Worm (Caenorhabditis elegans): ENCODE results near the gene fil-1.

Gene fil-1

DNA sequence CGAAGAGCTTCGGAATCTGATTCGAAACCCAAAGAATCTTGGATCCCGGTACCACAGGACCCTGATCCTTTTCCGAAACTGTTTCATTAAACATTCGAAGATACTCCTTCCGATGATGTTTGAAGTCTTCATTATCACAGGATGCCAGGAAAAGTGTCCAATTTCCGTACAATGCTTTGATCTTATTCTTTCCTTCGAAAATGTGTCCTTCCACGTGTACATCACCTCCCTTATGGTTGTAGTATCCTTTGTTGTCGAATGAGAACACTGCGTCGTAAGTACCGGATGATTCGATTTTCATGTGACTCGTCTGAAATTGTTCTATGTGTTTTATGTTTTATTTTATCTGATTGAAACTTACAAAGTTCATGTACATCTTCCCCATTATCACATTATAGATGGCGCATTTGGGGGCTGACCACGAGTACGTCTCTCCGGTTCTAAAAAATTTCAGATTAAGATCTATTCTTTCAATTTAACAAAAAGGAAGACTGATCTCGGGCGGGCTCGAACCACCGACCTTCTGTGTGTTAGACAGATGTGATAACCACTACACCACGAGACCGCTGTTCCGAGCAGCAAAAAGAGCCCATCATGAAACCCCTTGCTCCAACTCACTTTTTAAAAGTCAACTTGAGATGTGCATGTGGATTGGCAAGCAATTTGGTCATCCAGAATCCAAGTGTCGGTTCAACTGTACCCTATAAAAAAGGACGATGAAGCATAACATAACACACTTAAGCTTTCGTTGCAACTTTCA lies 19.1 kb downstream of the fil-1 start:
- TF ChIP-seq sea-1 (GFP tag; conservative IDR thresholded peaks at IDR 0.05) (no peak), ama-1 (optimal IDR thresholded peaks at IDR 0.05) (no peak), hmbx-1 (tag; optimal IDR thresholded peaks at IDR 0.05) (no peak)

DNA sequence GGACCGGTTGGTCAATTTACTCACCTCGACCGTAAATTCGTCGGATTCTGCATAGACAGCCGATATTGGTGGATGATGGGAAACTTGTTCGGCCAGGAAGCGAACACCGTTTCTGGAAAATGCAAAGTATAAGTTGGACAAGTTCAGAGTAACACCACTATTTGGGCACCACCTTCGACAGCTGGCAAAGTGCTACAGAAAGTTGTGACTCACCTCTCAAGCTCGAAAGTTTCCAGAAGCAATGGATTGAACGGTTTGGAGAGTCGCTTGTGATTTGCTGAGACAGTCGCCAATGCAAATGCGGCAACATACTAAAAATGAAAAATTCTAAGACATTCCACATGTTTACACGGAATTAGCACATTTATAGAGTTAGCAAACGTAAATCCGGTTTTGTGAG lies 19.7 kb downstream of the fil-1 start:
- TF ChIP-seq tbx-37 (GFP tag; conservative IDR thresholded peaks at IDR 0.05) (no peak), scrt-1 (GFP tag; IDR thresholded peaks at IDR 0.05) (no peak), hnd-1 (tag; optimal IDR thresholded peaks at IDR 0.05) (no peak), sea-1 (GFP tag; conservative IDR thresholded peaks at IDR 0.05) (no peak), ets-7 (tag; optimal IDR thresholded peaks at IDR 0.05) (no peak), F13C5.2 (tag; optimal IDR thresholded peaks at IDR 0.05) (no peak), pes-1 (GFP tag; IDR thresholded peaks at IDR 0.05) (no peak), tra-4 (tag; optimal IDR thresholded peaks at IDR 0.05) (no peak), aly-1 (tag; optimal IDR thresholded peaks at IDR 0.05) (no peak)

DNA sequence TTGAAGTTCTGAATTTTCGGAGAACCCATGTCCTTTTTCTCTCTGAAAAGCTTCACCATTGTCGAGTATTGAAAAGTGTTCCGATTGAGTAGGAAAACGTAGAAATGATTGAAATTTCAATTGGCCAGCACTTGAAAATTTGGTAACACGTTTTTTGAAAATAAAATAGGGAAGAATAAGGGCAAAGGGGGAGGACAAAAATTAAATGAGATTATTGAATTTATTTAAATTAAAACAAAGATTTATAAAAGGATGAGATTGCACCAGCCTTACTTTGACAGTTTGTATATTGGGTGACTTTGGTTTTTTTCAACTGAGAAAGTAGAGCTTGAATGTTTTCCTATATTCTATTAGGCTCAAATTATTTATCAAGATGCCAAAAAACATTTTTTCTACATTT lies 20.5 kb downstream of the fil-1 start, which contains the start of gene obr-2:
Gene obr-2 (minus strand): TSS at position 101 of the 400 bp plus-strand sequence.
- no peak for TF ChIP-seq sea-1 (GFP tag; conservative IDR thresholded peaks at IDR 0.05)
- no peak for TF ChIP-seq ceh-36 (tag; optimal IDR thresholded peaks at IDR 0.05)
- TF ChIP-seq flt-1 (GFP tag; IDR thresholded peaks at IDR 0.05): no peak
- no peak for TF ChIP-seq ama-1 (optimal IDR thresholded peaks at IDR 0.05)
- no peak for TF ChIP-seq hnd-1 (tag; optimal IDR thresholded peaks at IDR 0.05)
- no peak for TF ChIP-seq aly-1 (tag; optimal IDR thresholded peaks at IDR 0.05)
- no peak for TF ChIP-seq tbx-37 (GFP tag; conservative IDR thresholded peaks at IDR 0.05)
- TF ChIP-seq ceh-13 (GFP tag; optimal IDR thresholded peaks at IDR 0.05): no peak
- no peak for TF ChIP-seq F13C5.2 (tag; optimal IDR thresholded peaks at IDR 0.05)
- TF ChIP-seq scrt-1 (GFP tag; IDR thresholded peaks at IDR 0.05): no peak
- no peak for TF ChIP-seq B0310.2 (tag; optimal IDR thresholded peaks at IDR 0.05)
- no peak for TF ChIP-seq hmg-4 (GFP tag; optimal IDR thresholded peaks at IDR 0.05)
- no peak for TF ChIP-seq tbx-11 (GFP tag; IDR thresholded peaks at IDR 0.05)
- TF ChIP-seq ets-7 (tag; optimal IDR thresholded peaks at IDR 0.05): no peak
- no peak for TF ChIP-seq tra-4 (tag; optimal IDR thresholded peaks at IDR 0.05)

DNA sequence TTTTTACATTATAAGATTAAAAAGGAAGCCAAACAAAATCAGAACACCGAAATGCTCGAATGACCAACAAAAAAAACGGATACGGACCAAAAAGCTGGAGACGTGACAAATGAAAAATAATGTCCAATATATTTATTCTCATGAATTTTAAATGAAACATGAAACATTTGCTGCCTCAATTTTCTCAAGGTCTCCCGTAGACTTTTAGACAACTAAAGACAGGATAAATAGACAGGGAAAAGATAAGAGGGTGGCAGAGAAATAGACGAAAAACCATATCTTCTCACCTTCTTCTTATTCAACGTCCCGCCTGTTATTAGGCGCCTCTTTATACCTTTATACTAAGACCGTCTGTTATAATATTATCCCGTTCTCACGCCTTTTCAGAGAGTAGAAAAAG lies 22.2 kb downstream of the fil-1 start:
- no peak for TF ChIP-seq aly-1 (tag; optimal IDR thresholded peaks at IDR 0.05)
- TF ChIP-seq ceh-36 (tag; optimal IDR thresholded peaks at IDR 0.05): no peak
- no peak for TF ChIP-seq tbx-11 (GFP tag; IDR thresholded peaks at IDR 0.05)
- no peak for TF ChIP-seq flt-1 (GFP tag; IDR thresholded peaks at IDR 0.05)
- TF ChIP-seq hmbx-1 (tag; optimal IDR thresholded peaks at IDR 0.05): no peak
- TF ChIP-seq B0310.2 (tag; optimal IDR thresholded peaks at IDR 0.05): no peak
- TF ChIP-seq scrt-1 (GFP tag; IDR thresholded peaks at IDR 0.05): no peak
- no peak for TF ChIP-seq ets-7 (tag; optimal IDR thresholded peaks at IDR 0.05)
- no peak for TF ChIP-seq ceh-13 (GFP tag; optimal IDR thresholded peaks at IDR 0.05)
- TF ChIP-seq ama-1 (optimal IDR thresholded peaks at IDR 0.05): no peak
- TF ChIP-seq hmg-4 (GFP tag; optimal IDR thresholded peaks at IDR 0.05): no peak
- no peak for TF ChIP-seq hnd-1 (tag; optimal IDR thresholded peaks at IDR 0.05)
- no peak for TF ChIP-seq sea-1 (GFP tag; conservative IDR thresholded peaks at IDR 0.05)
- TF ChIP-seq pes-1 (GFP tag; IDR thresholded peaks at IDR 0.05): no peak
- TF ChIP-seq F13C5.2 (tag; optimal IDR thresholded peaks at IDR 0.05): no peak
- TF ChIP-seq tbx-37 (GFP tag; conservative IDR thresholded peaks at IDR 0.05): no peak
- TF ChIP-seq tra-4 (tag; optimal IDR thresholded peaks at IDR 0.05): no peak

DNA sequence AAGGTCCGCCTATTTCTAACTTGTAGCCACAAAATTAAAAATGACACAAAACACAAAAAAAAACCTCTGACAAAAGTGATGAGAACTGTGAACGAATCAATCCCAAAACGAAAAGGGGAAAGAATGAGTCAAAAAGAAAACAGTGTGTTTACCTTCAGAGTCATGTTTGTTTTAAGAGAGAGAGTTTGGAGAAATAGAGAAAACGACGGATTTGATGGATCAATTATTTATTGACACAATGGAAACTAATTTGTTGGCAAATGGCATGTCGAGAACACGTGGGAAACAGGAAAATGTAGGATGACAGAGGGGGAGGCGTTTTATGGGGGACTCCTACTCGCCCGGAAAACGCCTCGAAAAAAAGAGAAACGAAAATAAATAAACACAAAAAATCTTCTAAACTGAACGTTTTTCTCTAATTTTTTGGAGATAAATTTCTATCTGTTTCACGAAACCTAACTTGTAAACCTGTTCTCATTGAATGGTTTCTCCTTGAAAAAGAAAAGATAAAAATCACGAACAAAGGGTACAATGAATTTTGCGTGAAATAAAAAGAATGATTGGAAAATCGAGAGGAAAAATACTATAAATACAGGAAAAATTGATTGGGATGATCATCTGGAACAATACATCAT lies 23.3 kb downstream of the fil-1 start:
- TF ChIP-seq hnd-1 (tag; optimal IDR thresholded peaks at IDR 0.05) (no peak), ceh-36 (tag; optimal IDR thresholded peaks at IDR 0.05) (no peak), F13C5.2 (tag; optimal IDR thresholded peaks at IDR 0.05) (no peak), ama-1 (optimal IDR thresholded peaks at IDR 0.05) (no peak), scrt-1 (GFP tag; IDR thresholded peaks at IDR 0.05) (no peak), aly-1 (tag; optimal IDR thresholded peaks at IDR 0.05) (no peak), B0310.2 (tag; optimal IDR thresholded peaks at IDR 0.05) (no peak), ets-7 (tag; optimal IDR thresholded peaks at IDR 0.05) (no peak), flt-1 (GFP tag; IDR thresholded peaks at IDR 0.05) (no peak), sea-1 (GFP tag; conservative IDR thresholded peaks at IDR 0.05) (no peak), hmg-4 (GFP tag; optimal IDR thresholded peaks at IDR 0.05) (no peak), tra-4 (tag; optimal IDR thresholded peaks at IDR 0.05) (no peak), pes-1 (GFP tag; IDR thresholded peaks at IDR 0.05) (no peak), ceh-13 (GFP tag; optimal IDR thresholded peaks at IDR 0.05) (no peak), tbx-37 (GFP tag; conservative IDR thresholded peaks at IDR 0.05) (no peak), hmbx-1 (tag; optimal IDR thresholded peaks at IDR 0.05) (no peak), tbx-11 (GFP tag; IDR thresholded peaks at IDR 0.05) (no peak)

DNA sequence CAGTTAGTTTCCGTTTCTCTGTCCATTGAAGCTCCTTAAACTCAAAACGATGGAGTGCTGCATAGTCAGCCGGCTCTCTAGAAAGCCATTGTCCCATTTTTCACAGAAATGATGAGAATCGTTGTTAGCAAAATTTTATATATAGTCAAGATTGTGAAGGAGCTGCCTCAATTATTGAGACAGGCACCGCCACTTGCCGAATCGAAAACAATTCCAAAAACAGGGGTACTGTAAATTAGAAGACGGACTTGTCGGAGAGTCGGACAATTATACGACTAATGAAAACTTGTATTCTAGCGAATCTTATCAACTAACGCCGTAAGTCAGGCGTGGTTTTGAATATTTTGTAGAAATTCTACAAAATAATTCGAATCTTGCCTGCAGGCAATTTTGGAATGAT lies 26.6 kb downstream of the fil-1 start, which contains the start of gene F14H8.2:
Gene F14H8.2 (minus strand): TSS at position 101 of the 400 bp plus-strand sequence.
- TF ChIP-seq hmg-4 (GFP tag; optimal IDR thresholded peaks at IDR 0.05) (no peak), pes-1 (GFP tag; IDR thresholded peaks at IDR 0.05) (no peak), aly-1 (tag; optimal IDR thresholded peaks at IDR 0.05) (no peak), sea-1 (GFP tag; conservative IDR thresholded peaks at IDR 0.05) (no peak), scrt-1 (GFP tag; IDR thresholded peaks at IDR 0.05) (no peak), ama-1 (optimal IDR thresholded peaks at IDR 0.05) (no peak), ceh-13 (GFP tag; optimal IDR thresholded peaks at IDR 0.05) (no peak), flt-1 (GFP tag; IDR thresholded peaks at IDR 0.05) (no peak), ceh-36 (tag; optimal IDR thresholded peaks at IDR 0.05) (no peak), tbx-11 (GFP tag; IDR thresholded peaks at IDR 0.05) (no peak)

DNA sequence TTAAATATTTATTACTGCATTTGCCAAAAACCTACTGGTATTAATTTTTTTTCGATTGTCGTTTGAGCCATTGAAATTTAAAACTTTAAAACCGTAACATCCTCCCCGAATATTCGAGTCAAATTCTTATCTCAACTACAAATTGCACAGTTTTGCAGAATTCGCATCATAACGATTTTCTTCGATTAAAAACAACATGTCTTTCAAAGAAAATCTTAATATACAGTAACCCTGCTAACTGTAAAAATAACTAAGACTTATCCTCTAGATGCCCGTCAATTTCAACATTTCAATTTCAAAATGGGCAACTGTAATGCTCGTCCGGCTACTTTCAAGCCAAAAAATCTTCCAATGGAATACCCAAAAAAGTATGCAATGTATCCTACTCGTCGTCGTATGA lies 27.1 kb downstream of the fil-1 start, which contains the start of gene F14H8.5:
Gene F14H8.5 (plus strand): TSS at position 301 of the 400 bp plus-strand sequence.
- TF ChIP-seq tbx-37 (GFP tag; conservative IDR thresholded peaks at IDR 0.05) (no peak), hnd-1 (tag; optimal IDR thresholded peaks at IDR 0.05) (no peak), hmbx-1 (tag; optimal IDR thresholded peaks at IDR 0.05) (no peak), ceh-13 (GFP tag; optimal IDR thresholded peaks at IDR 0.05) (no peak), B0310.2 (tag; optimal IDR thresholded peaks at IDR 0.05) (no peak), hmg-4 (GFP tag; optimal IDR thresholded peaks at IDR 0.05) (no peak), ets-7 (tag; optimal IDR thresholded peaks at IDR 0.05) (no peak), aly-1 (tag; optimal IDR thresholded peaks at IDR 0.05) (no peak), ama-1 (optimal IDR thresholded peaks at IDR 0.05) (no peak), tbx-11 (GFP tag; IDR thresholded peaks at IDR 0.05) (no peak), scrt-1 (GFP tag; IDR thresholded peaks at IDR 0.05) (no peak), F13C5.2 (tag; optimal IDR thresholded peaks at IDR 0.05) (no peak), flt-1 (GFP tag; IDR thresholded peaks at IDR 0.05) (no peak), tra-4 (tag; optimal IDR thresholded peaks at IDR 0.05) (no peak)

All from whole organism, early embryonic.